Worm (Caenorhabditis elegans) whole organism, L2 larva: ENCODE data around the gene Y53C12A.7.

ENCODE experiments used
- C34F6.9 ChIP-seq: fragments of 150-350 bp; optimal IDR thresholded peaks from 2 replicates; lab custom pipeline; 2014; ENCODE audit warnings: missing biosample characterization, missing genetic modification characterization
- R02D3.7 ChIP-seq: fragments of 150-350 bp; optimal IDR thresholded peaks from 2 replicates; lab custom pipeline; 2014; ENCODE audit warnings: missing biosample characterization, missing genetic modification characterization
- Y55F3AM.14 ChIP-seq: fragments of 200-800 bp; sonication (Bioruptor generic); optimal IDR thresholded peaks from 2 replicates; lab custom pipeline; 2018; ENCODE audit warnings: mild to moderate bottlenecking, missing genetic modification characterization, missing compliant biosample characterization
- alr-1 ChIP-seq: fragments of 150-350 bp; optimal IDR thresholded peaks from 2 replicates; lab custom pipeline; 2014; ENCODE audit warnings: missing biosample characterization, missing genetic modification characterization
- ama-1 ChIP-seq: fragments of 150-350 bp; optimal IDR thresholded peaks from 2 replicates; lab custom pipeline; 2018; ENCODE audit warnings: inconsistent platforms
- ceh-16 ChIP-seq: fragments of 150-350 bp; optimal IDR thresholded peaks from 2 replicates; lab custom pipeline; 2014; ENCODE audit warnings: missing biosample characterization, missing genetic modification characterization
- ceh-82 ChIP-seq: fragments of 150-350 bp; optimal IDR thresholded peaks from 2 replicates; lab custom pipeline; 2014; ENCODE audit warnings: missing biosample characterization, missing genetic modification characterization
- crh-2 ChIP-seq: sonication (generic microtip); optimal IDR thresholded peaks from 2 replicates; lab custom pipeline; 2017; ENCODE audit warnings: missing biosample characterization, missing genetic modification characterization
- dmd-4 ChIP-seq: sonication (generic microtip); optimal IDR thresholded peaks from 2 replicates; lab custom pipeline; 2017; ENCODE audit warnings: missing biosample characterization, missing genetic modification characterization
- egl-27 ChIP-seq: sonication (generic microtip); optimal IDR thresholded peaks from 3 replicates; lab custom pipeline; 2017; ENCODE audit warnings: missing biosample characterization, missing genetic modification reagents, missing genetic modification characterization
- elt-1 ChIP-seq: fragments of 150-350 bp; optimal IDR thresholded peaks from 2 replicates; lab custom pipeline; 2014; ENCODE audit warnings: missing biosample characterization, missing genetic modification characterization
- elt-3 ChIP-seq: sonication (generic microtip); optimal IDR thresholded peaks from 2 replicates; lab custom pipeline; 2017; ENCODE audit warnings: missing biosample characterization, missing genetic modification characterization
- fos-1 ChIP-seq: fragments of 150-350 bp; optimal IDR thresholded peaks from 2 replicates; lab custom pipeline; 2014; ENCODE audit warnings: missing biosample characterization, missing genetic modification characterization
- gmeb-1 ChIP-seq: fragments of 150-350 bp; optimal IDR thresholded peaks from 2 replicates; lab custom pipeline; 2014; ENCODE audit warnings: missing biosample characterization, missing genetic modification characterization
- lin-11 ChIP-seq: fragments of 150-350 bp; sonication (generic microtip); optimal IDR thresholded peaks from 2 replicates; lab custom pipeline; 2014; ENCODE audit warnings: missing biosample characterization, missing genetic modification characterization, inconsistent platforms, mixed read lengths
- lsy-2 ChIP-seq, 2 experiments: fragments of 150-350 bp in 1 of 2; sonication (generic microtip) in 1 of 2; optimal IDR thresholded peaks; 2 replicates each; lab custom pipeline; 2014 to 2017; ENCODE audit warnings: missing biosample characterization in 2 of 2, missing genetic modification characterization in 2 of 2
- mab-5 ChIP-seq: fragments of 150-350 bp; optimal IDR thresholded peaks from 2 replicates; lab custom pipeline; 2014; ENCODE audit warnings: missing biosample characterization, missing genetic modification characterization
- mdl-1 ChIP-seq, 2 experiments: fragments of 150-350 bp in 1 of 2; sonication (generic microtip) in 1 of 2; optimal IDR thresholded peaks; 2 replicates each; lab custom pipeline; 2017; ENCODE audit warnings: missing biosample characterization in 2 of 2, missing genetic modification characterization in 2 of 2
- nhr-12 ChIP-seq: fragments of 150-350 bp; optimal IDR thresholded peaks from 2 replicates; lab custom pipeline; 2014; ENCODE audit warnings: missing biosample characterization, missing genetic modification characterization
- nhr-129 ChIP-seq: fragments of 150-350 bp; optimal IDR thresholded peaks from 2 replicates; lab custom pipeline; 2014; ENCODE audit warnings: missing biosample characterization, missing genetic modification characterization
- nhr-21 ChIP-seq: fragments of 150-350 bp; optimal IDR thresholded peaks from 2 replicates; lab custom pipeline; 2014; ENCODE audit warnings: missing biosample characterization, missing genetic modification characterization
- nhr-23 ChIP-seq: fragments of 150-350 bp; optimal IDR thresholded peaks from 2 replicates; lab custom pipeline; 2014; ENCODE audit warnings: missing biosample characterization, missing genetic modification reagents, missing genetic modification characterization
- nhr-237 ChIP-seq: fragments of 150-350 bp; optimal IDR thresholded peaks from 2 replicates; lab custom pipeline; 2014; ENCODE audit warnings: missing biosample characterization, missing genetic modification characterization
- nhr-25 ChIP-seq: fragments of 150-350 bp; sonication (generic microtip); optimal IDR thresholded peaks from 3 replicates; lab custom pipeline; 2014; ENCODE audit warnings: missing biosample characterization, missing genetic modification characterization
- nhr-77 ChIP-seq: fragments of 150-350 bp; optimal IDR thresholded peaks from 2 replicates; lab custom pipeline; 2014; ENCODE audit warnings: missing biosample characterization, missing genetic modification characterization
- peb-1 ChIP-seq: fragments of 150-350 bp; optimal IDR thresholded peaks from 2 replicates; lab custom pipeline; 2014; ENCODE audit warnings: missing biosample characterization, missing genetic modification characterization
- skn-1 ChIP-seq: sonication (generic microtip); optimal IDR thresholded peaks from 2 replicates; lab custom pipeline; 2017; ENCODE audit warnings: missing biosample characterization, missing genetic modification characterization
- snpc-4 ChIP-seq: fragments of 150-350 bp; optimal IDR thresholded peaks from 2 replicates; lab custom pipeline; 2014; ENCODE audit warnings: missing biosample characterization, missing genetic modification characterization
- unc-55 ChIP-seq: fragments of 150-350 bp; sonication (generic microtip); optimal IDR thresholded peaks from 3 replicates; lab custom pipeline; 2014; ENCODE audit warnings: missing biosample characterization, missing genetic modification reagents, missing genetic modification characterization
- unc-62 ChIP-seq: fragments of 150-350 bp; optimal IDR thresholded peaks from 2 replicates; lab custom pipeline; 2014; ENCODE audit warnings: missing biosample characterization, missing genetic modification reagents, missing genetic modification characterization
- zag-1 ChIP-seq: fragments of 150-350 bp; optimal IDR thresholded peaks from 2 replicates; lab custom pipeline; 2014; ENCODE audit warnings: missing biosample characterization, missing genetic modification characterization
- ztf-1 ChIP-seq: fragments of 200-800 bp; sonication (Bioruptor generic); conservative IDR thresholded peaks from 2 replicates; pipeline ENCODE4 v1.3.6; 2022; ENCODE audit warnings: missing genetic modification characterization, missing compliant biosample characterization
- ztf-11 ChIP-seq: sonication (generic microtip); optimal IDR thresholded peaks from 2 replicates; lab custom pipeline; 2017; ENCODE audit warnings: missing biosample characterization, missing genetic modification characterization
- ztf-4 ChIP-seq: fragments of 150-350 bp; optimal IDR thresholded peaks from 2 replicates; lab custom pipeline; 2014; ENCODE audit warnings: missing biosample characterization, missing genetic modification characterization

Y53C12A.7 gene

ce11 chrII:9671308-9671707 is 29.0 kb upstream of the Y53C12A.7 start, which contains the start of gene ZK1320.7:
TSS of gene ZK1320.7 (plus strand) at chrII:9671608.
- TF ChIP-seq dmd-4 (tag; lab: Kevin White, UChicago) (no peak), fos-1 (tag; lab: Kevin White, UChicago) (no peak), Y55F3AM.14 (GFP tag; lab: Kevin White, UChicago) (no peak), egl-27 (no peak), nhr-129 (tag; lab: Kevin White, UChicago) (no peak), ztf-11 (tag; lab: Kevin White, UChicago) (no peak), nhr-23 (tag; lab: Kevin White, UChicago) (no peak), nhr-25 (tag; lab: Kevin White, UChicago) (no peak), ztf-1 (GFP tag; lab: Robert Waterston, UW) (no peak)
- TF ChIP-seq, all 48 proteins: peak for 0

- no peak for TF ChIP-seq elt-3 (tag; lab: Kevin White, UChicago)
- TF ChIP-seq nhr-25 (tag; lab: Kevin White, UChicago): no peak
These were observed 25.7 kb upstream of the Y53C12A.7 start, which contains the start of gene arc-1 for ce11 chrII:9674678-9675077. TSS of gene arc-1 (plus strand) at chrII:9674978.

- TF ChIP-seq snpc-4: no peak
- TF ChIP-seq crh-2 (tag; lab: Kevin White, UChicago): peak; percentile 50
- peak; percentile 40 for TF ChIP-seq fos-1 (tag; lab: Kevin White, UChicago)
- TF ChIP-seq alr-1: no peak
- no peak for TF ChIP-seq lin-11 (tag; lab: Kevin White, UChicago)
These were observed 22.9 kb upstream of the Y53C12A.7 start for ce11 chrII:9677470-9677869.

ce11 chrII:9679842-9680241 is 20.5 kb upstream of the Y53C12A.7 start:
- TF ChIP-seq alr-1 (no peak), C34F6.9 (tag; lab: Kevin White, UChicago) (peak; percentile 34), unc-55 (GFP tag; lab: Kevin White, UChicago) (peak; percentile 65)

- TF ChIP-seq unc-62 (GFP tag; lab: Kevin White, UChicago): no peak
- TF ChIP-seq nhr-12 (tag; lab: Kevin White, UChicago): no peak
- no peak for TF ChIP-seq unc-55 (GFP tag; lab: Kevin White, UChicago)
- no peak for TF ChIP-seq nhr-129 (tag; lab: Kevin White, UChicago)
- TF ChIP-seq snpc-4: no peak
- TF ChIP-seq ceh-16: no peak
- no peak for TF ChIP-seq fos-1 (tag; lab: Kevin White, UChicago)
- TF ChIP-seq elt-3 (tag; lab: Kevin White, UChicago): no peak
- TF ChIP-seq gmeb-1 (tag; lab: Kevin White, UChicago): no peak
- TF ChIP-seq R02D3.7 (tag; lab: Kevin White, UChicago): no peak
- no peak for TF ChIP-seq ztf-4 (tag; lab: Kevin White, UChicago)
- no peak for TF ChIP-seq mab-5
- no peak for TF ChIP-seq skn-1 (tag; lab: Kevin White, UChicago)
- no peak for TF ChIP-seq ama-1
- no peak for TF ChIP-seq ceh-82 (tag; lab: Kevin White, UChicago)
- TF ChIP-seq nhr-21 (tag; lab: Kevin White, UChicago): no peak
- no peak for TF ChIP-seq ztf-1 (GFP tag; lab: Robert Waterston, UW)
- no peak for TF ChIP-seq zag-1 (tag; lab: Kevin White, UChicago)
- TF ChIP-seq ztf-11 (tag; lab: Kevin White, UChicago): no peak
These were observed 19.9 kb upstream of the Y53C12A.7 start, which contains the start of gene ZK1320.13 for ce11 chrII:9680493-9680892. TSS of gene ZK1320.13 (plus strand) at chrII:9680793.

- no peak for TF ChIP-seq nhr-25 (tag; lab: Kevin White, UChicago)
- no peak for TF ChIP-seq ceh-82 (tag; lab: Kevin White, UChicago)
- no peak for TF ChIP-seq nhr-21 (tag; lab: Kevin White, UChicago)
- TF ChIP-seq nhr-237 (tag; lab: Kevin White, UChicago): no peak
- no peak for TF ChIP-seq elt-1
- no peak for TF ChIP-seq lsy-2 (tag; optimal IDR thresholded peaks at IDR 0.05; lab: Kevin White, UChicago)
These were observed 18.3 kb upstream of the Y53C12A.7 start for ce11 chrII:9682044-9682443.

- TF ChIP-seq nhr-77 (tag; lab: Kevin White, UChicago): no peak
- TF ChIP-seq mdl-1 (tag; optimal IDR thresholded peaks at IDR 0.05; lab: Kevin White, UChicago): no peak
- no peak for TF ChIP-seq peb-1 (tag; lab: Kevin White, UChicago)
These were observed 16.2 kb upstream of the Y53C12A.7 start for ce11 chrII:9684175-9684574.
